Worm (Caenorhabditis elegans) whole organism, late embryonic: ENCODE measurements around the gene sre-50.
A peak's percentile ranks its signal among the peaks of the same experiment; 100 is the strongest.

Experiments used
- C08G9.2 ChIP-seq: sonication (generic microtip); optimal IDR thresholded peaks from 2 replicates; lab custom pipeline; 2016; ENCODE audit warnings: mild to moderate bottlenecking, missing genetic modification characterization, moderate library complexity, missing compliant biosample characterization
- T23F11.4 ChIP-seq: fragments of 200-800 bp; sonication (Bioruptor generic); optimal IDR thresholded peaks from 2 replicates; lab custom pipeline; 2018; ENCODE audit warnings: mild to moderate bottlenecking, missing genetic modification characterization, missing compliant biosample characterization
- Y22D7AL.16 ChIP-seq: sonication (generic microtip); optimal IDR thresholded peaks from 2 replicates; lab custom pipeline; 2016; ENCODE audit warnings: missing genetic modification characterization, missing compliant biosample characterization
- ahr-1 ChIP-seq: sonication (generic microtip); optimal IDR thresholded peaks from 2 replicates; lab custom pipeline; 2016; ENCODE audit warnings: missing genetic modification characterization, missing compliant biosample characterization
- ceh-24 ChIP-seq: sonication (generic microtip); optimal IDR thresholded peaks from 2 replicates; lab custom pipeline; 2016; ENCODE audit warnings: mild to moderate bottlenecking, missing genetic modification characterization, missing compliant biosample characterization
- ceh-31 ChIP-seq: sonication (generic microtip); optimal IDR thresholded peaks from 2 replicates; lab custom pipeline; 2016; ENCODE audit warnings: missing genetic modification characterization, missing compliant biosample characterization
- ceh-34 ChIP-seq: sonication (generic microtip); optimal IDR thresholded peaks from 2 replicates; lab custom pipeline; 2016; ENCODE audit warnings: mild to moderate bottlenecking, missing genetic modification characterization, missing compliant biosample characterization
- ceh-48 ChIP-seq: sonication (generic microtip); optimal IDR thresholded peaks from 2 replicates; lab custom pipeline; 2016; ENCODE audit warnings: missing genetic modification characterization, inconsistent platforms, missing compliant biosample characterization
- ceh-6 ChIP-seq: fragments of 200-800 bp; sonication (Bioruptor generic); optimal IDR thresholded peaks from 2 replicates; lab custom pipeline; 2018; ENCODE audit warnings: mild to moderate bottlenecking, missing genetic modification characterization, missing compliant biosample characterization
- ceh-9 ChIP-seq: sonication (generic microtip); optimal IDR thresholded peaks from 2 replicates; lab custom pipeline; 2016; ENCODE audit warnings: mild to moderate bottlenecking, missing genetic modification characterization, inconsistent platforms, missing compliant biosample characterization
- elt-2 ChIP-seq: sonication (generic microtip); optimal IDR thresholded peaks from 2 replicates; lab custom pipeline; 2016; ENCODE audit warnings: missing genetic modification reagents, missing genetic modification characterization, missing compliant biosample characterization
- ets-4 ChIP-seq: sonication (generic microtip); optimal IDR thresholded peaks from 2 replicates; lab custom pipeline; 2016; ENCODE audit warnings: missing genetic modification characterization, missing compliant biosample characterization
- fax-1 ChIP-seq: sonication (generic microtip); optimal IDR thresholded peaks from 2 replicates; lab custom pipeline; 2016; ENCODE audit warnings: missing genotype, missing genetic modification characterization, missing compliant biosample characterization
- fkh-6 ChIP-seq: sonication (generic microtip); optimal IDR thresholded peaks from 2 replicates; lab custom pipeline; 2016; ENCODE audit warnings: missing genetic modification characterization, missing compliant biosample characterization
- hlh-30 ChIP-seq: sonication (generic microtip); optimal IDR thresholded peaks from 2 replicates; lab custom pipeline; 2017; ENCODE audit warnings: antibody characterized with exemption, missing genetic modification characterization, missing compliant biosample characterization; ENCODE audit not compliant: insufficient read depth
- hlh-6 ChIP-seq: sonication (generic microtip); optimal IDR thresholded peaks from 2 replicates; lab custom pipeline; 2016; ENCODE audit warnings: missing genotype, missing genetic modification characterization, missing compliant biosample characterization
- lim-6 ChIP-seq: sonication (generic microtip); optimal IDR thresholded peaks from 2 replicates; lab custom pipeline; 2016; ENCODE audit warnings: missing genetic modification characterization, missing compliant biosample characterization
- mec-3 ChIP-seq: sonication (generic microtip); optimal IDR thresholded peaks from 2 replicates; lab custom pipeline; 2016; ENCODE audit warnings: borderline replicate concordance, missing genetic modification characterization, missing compliant biosample characterization
- nfya-1 ChIP-seq: sonication (generic microtip); optimal IDR thresholded peaks from 2 replicates; lab custom pipeline; 2017; ENCODE audit warnings: missing genetic modification characterization, mild to moderate bottlenecking, missing compliant biosample characterization, antibody characterized with exemption, moderate library complexity
- nhr-11 ChIP-seq: fragments of 150-350 bp; optimal IDR thresholded peaks from 2 replicates; lab custom pipeline; 2014; ENCODE audit warnings: missing biosample characterization, missing genetic modification characterization
- nhr-232 ChIP-seq: sonication (generic microtip); optimal IDR thresholded peaks from 2 replicates; lab custom pipeline; 2016; ENCODE audit warnings: missing genetic modification characterization, missing compliant biosample characterization
- npax-4 ChIP-seq: sonication (generic microtip); optimal IDR thresholded peaks from 2 replicates; lab custom pipeline; 2016; ENCODE audit warnings: missing genetic modification characterization, missing compliant biosample characterization
- odd-2 ChIP-seq: sonication (generic microtip); optimal IDR thresholded peaks from 2 replicates; lab custom pipeline; 2017; ENCODE audit warnings: antibody characterized with exemption, mild to moderate bottlenecking, missing genetic modification characterization, missing compliant biosample characterization
- pat-9 ChIP-seq: fragments of 200-800 bp; sonication (Bioruptor generic); optimal IDR thresholded peaks from 2 replicates; lab custom pipeline; 2018; ENCODE audit warnings: mild to moderate bottlenecking, missing genetic modification characterization, moderate library complexity, missing compliant biosample characterization
- pax-1 ChIP-seq: fragments of 150-350 bp; optimal IDR thresholded peaks from 2 replicates; lab custom pipeline; 2014; ENCODE audit warnings: missing biosample characterization, missing genetic modification characterization
- pqm-1 ChIP-seq: sonication (generic microtip); optimal IDR thresholded peaks from 2 replicates; lab custom pipeline; 2016; ENCODE audit warnings: missing genetic modification characterization, missing compliant biosample characterization
- pros-1 ChIP-seq: fragments of 150-350 bp; optimal IDR thresholded peaks from 2 replicates; lab custom pipeline; 2014; ENCODE audit warnings: missing biosample characterization, missing genetic modification reagents, missing genetic modification characterization
- ref-2 ChIP-seq: sonication (generic microtip); optimal IDR thresholded peaks from 2 replicates; lab custom pipeline; 2016; ENCODE audit warnings: missing genetic modification characterization, missing compliant biosample characterization
- rnt-1 ChIP-seq: sonication (generic microtip); optimal IDR thresholded peaks from 2 replicates; lab custom pipeline; 2016; ENCODE audit warnings: missing genetic modification characterization, missing compliant biosample characterization
- sox-2 ChIP-seq: fragments of 200-800 bp; sonication (Bioruptor generic); IDR thresholded peaks from 2 replicates; pipeline ENCODE4 v1.3.6; 2022; ENCODE audit warnings: missing genetic modification reagents, missing genetic modification characterization, missing compliant biosample characterization
- sox-4 ChIP-seq: sonication (generic microtip); optimal IDR thresholded peaks from 2 replicates; lab custom pipeline; 2017; ENCODE audit warnings: mild to moderate bottlenecking, missing genetic modification characterization, inconsistent platforms, missing compliant biosample characterization
- syd-9 ChIP-seq: sonication (generic microtip); optimal IDR thresholded peaks from 2 replicates; lab custom pipeline; 2016; ENCODE audit warnings: mild to moderate bottlenecking, missing genetic modification characterization, moderate library complexity, missing compliant biosample characterization
- tbx-2 ChIP-seq: sonication (generic microtip); optimal IDR thresholded peaks from 2 replicates; lab custom pipeline; 2016; ENCODE audit warnings: missing genetic modification characterization, missing compliant biosample characterization
- ttx-3 ChIP-seq: sonication (generic microtip); optimal IDR thresholded peaks from 2 replicates; lab custom pipeline; 2016; ENCODE audit warnings: missing genetic modification reagents, missing genetic modification characterization, missing compliant biosample characterization
- unc-55 ChIP-seq: sonication (generic microtip); optimal IDR thresholded peaks from 2 replicates; lab custom pipeline; 2017; ENCODE audit warnings: missing biosample characterization, missing genetic modification reagents, missing genetic modification characterization
- zip-5 ChIP-seq: sonication (generic microtip); optimal IDR thresholded peaks from 2 replicates; lab custom pipeline; 2016; ENCODE audit warnings: missing genetic modification characterization, missing compliant biosample characterization
- ztf-16 ChIP-seq: sonication (generic microtip); optimal IDR thresholded peaks from 2 replicates; lab custom pipeline; 2017; ENCODE audit warnings: missing genetic modification characterization, missing compliant biosample characterization

Gene sre-50

ce11 chrII:12260538-12260937 lies 42.8 kb upstream of the sre-50 start:
- TF ChIP-seq C08G9.2 (tag; lab: Kevin White, UChicago): no peak
- no peak for TF ChIP-seq fax-1 (tag; lab: Kevin White, UChicago)
- TF ChIP-seq ceh-31 (tag; lab: Kevin White, UChicago): no peak
- TF ChIP-seq ceh-24 (tag; lab: Kevin White, UChicago): no peak
- TF ChIP-seq pat-9: no peak
- no peak for TF ChIP-seq nhr-11 (tag; lab: Kevin White, UChicago)
- no peak for TF ChIP-seq syd-9 (tag; lab: Kevin White, UChicago)
- no peak for TF ChIP-seq ets-4 (tag; lab: Kevin White, UChicago)
- TF ChIP-seq ceh-6: no peak
- no peak for TF ChIP-seq npax-4 (tag; lab: Kevin White, UChicago)
- no peak for TF ChIP-seq mec-3
- no peak for TF ChIP-seq ahr-1 (tag; lab: Kevin White, UChicago)
- no peak for TF ChIP-seq zip-5 (tag; lab: Kevin White, UChicago)
- no peak for TF ChIP-seq ceh-9 (tag; lab: Kevin White, UChicago)
- no peak for TF ChIP-seq ceh-34 (tag; lab: Kevin White, UChicago)

- no peak for TF ChIP-seq pqm-1 (tag; lab: Kevin White, UChicago)
- TF ChIP-seq ztf-16: no peak
- TF ChIP-seq pat-9: no peak
Observed at ce11 chrII:12261147-12261821, 42.0 kb upstream of the sre-50 start.

ce11 chrII:12262567-12262966 lies 40.8 kb upstream of the sre-50 start:
- TF ChIP-seq unc-55: peak; percentile 31
- TF ChIP-seq hlh-30: no peak
- peak; percentile 20 for TF ChIP-seq pax-1
- peak; percentile 3 for TF ChIP-seq ref-2 (tag; lab: Kevin White, UChicago)
- TF ChIP-seq rnt-1 (tag; lab: Kevin White, UChicago): peak; percentile 38
- no peak for TF ChIP-seq ttx-3 (tag; lab: Kevin White, UChicago)
- peak; percentile 14 for TF ChIP-seq tbx-2 (tag; lab: Kevin White, UChicago)
- TF ChIP-seq, all 69 proteins: peak for 5

- peak; percentile 29 for TF ChIP-seq unc-55
- TF ChIP-seq nhr-11 (tag; lab: Kevin White, UChicago): no peak
Observed at ce11 chrII:12263971-12264554, 39.3 kb upstream of the sre-50 start, which contains the start of gene faxc-1. Gene faxc-1, plus strand, starts transcription at chrII:12264192.

ce11 chrII:12264847-12265246 lies 38.5 kb upstream of the sre-50 start:
- TF ChIP-seq lim-6 (tag; lab: Kevin White, UChicago): no peak
- no peak for TF ChIP-seq pqm-1 (tag; lab: Kevin White, UChicago)
- TF ChIP-seq ceh-24 (tag; lab: Kevin White, UChicago): no peak
- no peak for TF ChIP-seq hlh-6 (tag; lab: Kevin White, UChicago)
- no peak for TF ChIP-seq odd-2
- TF ChIP-seq fax-1 (tag; lab: Kevin White, UChicago): no peak
- no peak for TF ChIP-seq fkh-6
- TF ChIP-seq ahr-1 (tag; lab: Kevin White, UChicago): no peak
- no peak for TF ChIP-seq nfya-1 (tag; lab: Kevin White, UChicago)
- no peak for TF ChIP-seq ceh-48 (tag; lab: Kevin White, UChicago)
- TF ChIP-seq ets-4 (tag; lab: Kevin White, UChicago): no peak

- TF ChIP-seq sox-2 (GFP tag; lab: Robert Waterston, UW): no peak
- TF ChIP-seq nhr-232: no peak
- no peak for TF ChIP-seq sox-4
- no peak for TF ChIP-seq pros-1 (tag; lab: Kevin White, UChicago)
- TF ChIP-seq ceh-6: no peak
- no peak for TF ChIP-seq ceh-48 (tag; lab: Kevin White, UChicago)
- no peak for TF ChIP-seq fax-1 (tag; lab: Kevin White, UChicago)
- TF ChIP-seq Y22D7AL.16 (tag; lab: Kevin White, UChicago): no peak
- no peak for TF ChIP-seq ceh-34 (tag; lab: Kevin White, UChicago)
- no peak for TF ChIP-seq ttx-3 (tag; lab: Kevin White, UChicago)
- no peak for TF ChIP-seq T23F11.4
- TF ChIP-seq pax-1: no peak
- TF ChIP-seq elt-2: no peak
- TF ChIP-seq pat-9: no peak
Observed at ce11 chrII:12266145-12266544, 37.2 kb upstream of the sre-50 start, which contains the start of gene tric-1B.1. Gene tric-1B.1, minus strand, starts transcription at chrII:12266245.
